Worm (Caenorhabditis elegans) whole organism, L2 larva: ENCODE data around the gene M7.12.

Source experiments
- F13H6.1 ChIP-seq: sonication (generic microtip); optimal IDR thresholded peaks from 2 replicates; lab custom pipeline; 2016; ENCODE audit warnings: missing genetic modification characterization, missing compliant biosample characterization
- R02D3.7 ChIP-seq: fragments of 150-350 bp; optimal IDR thresholded peaks from 2 replicates; lab custom pipeline; 2014; ENCODE audit warnings: missing biosample characterization, missing genetic modification characterization
- Y55F3AM.14 ChIP-seq: fragments of 200-800 bp; sonication (Bioruptor generic); optimal IDR thresholded peaks from 2 replicates; lab custom pipeline; 2018; ENCODE audit warnings: mild to moderate bottlenecking, missing genetic modification characterization, missing compliant biosample characterization
- ZK546.5 ChIP-seq: sonication (generic microtip); optimal IDR thresholded peaks from 2 replicates; lab custom pipeline; 2017; ENCODE audit warnings: missing biosample characterization, missing genetic modification characterization
- alr-1 ChIP-seq: fragments of 150-350 bp; optimal IDR thresholded peaks from 2 replicates; lab custom pipeline; 2014; ENCODE audit warnings: missing biosample characterization, missing genetic modification characterization
- ama-1 ChIP-seq: fragments of 150-350 bp; optimal IDR thresholded peaks from 2 replicates; lab custom pipeline; 2018; ENCODE audit warnings: inconsistent platforms
- blmp-1 ChIP-seq: sonication (generic microtip); optimal IDR thresholded peaks from 2 replicates; lab custom pipeline; 2017; ENCODE audit warnings: missing genetic modification characterization, mild to moderate bottlenecking, missing compliant biosample characterization, antibody characterized with exemption, moderate library complexity; ENCODE audit not compliant: insufficient read depth
- crh-2 ChIP-seq: sonication (generic microtip); optimal IDR thresholded peaks from 2 replicates; lab custom pipeline; 2017; ENCODE audit warnings: missing biosample characterization, missing genetic modification characterization
- dmd-4 ChIP-seq: sonication (generic microtip); optimal IDR thresholded peaks from 2 replicates; lab custom pipeline; 2017; ENCODE audit warnings: missing biosample characterization, missing genetic modification characterization
- elt-1 ChIP-seq: fragments of 150-350 bp; optimal IDR thresholded peaks from 2 replicates; lab custom pipeline; 2014; ENCODE audit warnings: missing biosample characterization, missing genetic modification characterization
- elt-3 ChIP-seq: sonication (generic microtip); optimal IDR thresholded peaks from 2 replicates; lab custom pipeline; 2017; ENCODE audit warnings: missing biosample characterization, missing genetic modification characterization
- fos-1 ChIP-seq: fragments of 150-350 bp; optimal IDR thresholded peaks from 2 replicates; lab custom pipeline; 2014; ENCODE audit warnings: missing biosample characterization, missing genetic modification characterization
- gmeb-1 ChIP-seq: fragments of 150-350 bp; optimal IDR thresholded peaks from 2 replicates; lab custom pipeline; 2014; ENCODE audit warnings: missing biosample characterization, missing genetic modification characterization
- lin-11 ChIP-seq: fragments of 150-350 bp; sonication (generic microtip); optimal IDR thresholded peaks from 2 replicates; lab custom pipeline; 2014; ENCODE audit warnings: missing biosample characterization, missing genetic modification characterization, inconsistent platforms, mixed read lengths
- lin-13 ChIP-seq: fragments of 150-350 bp; optimal IDR thresholded peaks from 2 replicates; lab custom pipeline; 2014; ENCODE audit warnings: missing biosample characterization, missing genetic modification reagents, missing genetic modification characterization
- lin-39 ChIP-seq: fragments of 150-350 bp; optimal IDR thresholded peaks from 2 replicates; lab custom pipeline; 2014; ENCODE audit warnings: missing biosample characterization, missing genetic modification reagents, missing genetic modification characterization
- lsy-2 ChIP-seq, 2 experiments: fragments of 150-350 bp in 1 of 2; sonication (generic microtip) in 1 of 2; optimal IDR thresholded peaks; 2 replicates each; lab custom pipeline; 2014 to 2017; ENCODE audit warnings: missing biosample characterization in 2 of 2, missing genetic modification characterization in 2 of 2
- mab-5 ChIP-seq: fragments of 150-350 bp; optimal IDR thresholded peaks from 2 replicates; lab custom pipeline; 2014; ENCODE audit warnings: missing biosample characterization, missing genetic modification characterization
- mbf-1 ChIP-seq: sonication (generic microtip); optimal IDR thresholded peaks from 2 replicates; lab custom pipeline; 2017; ENCODE audit warnings: missing biosample characterization, missing genetic modification characterization
- nhr-129 ChIP-seq: fragments of 150-350 bp; optimal IDR thresholded peaks from 2 replicates; lab custom pipeline; 2014; ENCODE audit warnings: missing biosample characterization, missing genetic modification characterization
- nhr-21 ChIP-seq: fragments of 150-350 bp; optimal IDR thresholded peaks from 2 replicates; lab custom pipeline; 2014; ENCODE audit warnings: missing biosample characterization, missing genetic modification characterization
- nhr-23 ChIP-seq: fragments of 150-350 bp; optimal IDR thresholded peaks from 2 replicates; lab custom pipeline; 2014; ENCODE audit warnings: missing biosample characterization, missing genetic modification reagents, missing genetic modification characterization
- nhr-237 ChIP-seq: fragments of 150-350 bp; optimal IDR thresholded peaks from 2 replicates; lab custom pipeline; 2014; ENCODE audit warnings: missing biosample characterization, missing genetic modification characterization
- nhr-25 ChIP-seq: fragments of 150-350 bp; sonication (generic microtip); optimal IDR thresholded peaks from 3 replicates; lab custom pipeline; 2014; ENCODE audit warnings: missing biosample characterization, missing genetic modification characterization
- nhr-6 ChIP-seq: fragments of 150-350 bp; optimal IDR thresholded peaks from 2 replicates; lab custom pipeline; 2014; ENCODE audit warnings: missing biosample characterization, missing genetic modification characterization
- peb-1 ChIP-seq: fragments of 150-350 bp; optimal IDR thresholded peaks from 2 replicates; lab custom pipeline; 2014; ENCODE audit warnings: missing biosample characterization, missing genetic modification characterization
- sem-4 ChIP-seq: fragments of 150-350 bp; optimal IDR thresholded peaks from 2 replicates; lab custom pipeline; 2014; ENCODE audit warnings: missing biosample characterization, missing genetic modification reagents, missing genetic modification characterization
- skn-1 ChIP-seq: sonication (generic microtip); optimal IDR thresholded peaks from 2 replicates; lab custom pipeline; 2017; ENCODE audit warnings: missing biosample characterization, missing genetic modification characterization
- sma-3 ChIP-seq: sonication (generic microtip); optimal IDR thresholded peaks from 2 replicates; lab custom pipeline; 2016; ENCODE audit warnings: missing genetic modification reagents, missing genetic modification characterization, missing compliant biosample characterization
- sma-9 ChIP-seq, 2 experiments: fragments of 150-350 bp in 1 of 2; sonication (generic microtip) in 1 of 2; optimal IDR thresholded peaks; 2 replicates each; lab custom pipeline; 2014 to 2016; ENCODE audit warnings: missing genetic modification characterization in 2 of 2, mild to moderate bottlenecking in 1 of 2, missing biosample characterization in 1 of 2, missing compliant biosample characterization in 1 of 2, missing genetic modification reagents in 1 of 2, moderate library complexity in 1 of 2
- snpc-4 ChIP-seq: fragments of 150-350 bp; optimal IDR thresholded peaks from 2 replicates; lab custom pipeline; 2014; ENCODE audit warnings: missing biosample characterization, missing genetic modification characterization
- unc-62 ChIP-seq: fragments of 150-350 bp; optimal IDR thresholded peaks from 2 replicates; lab custom pipeline; 2014; ENCODE audit warnings: missing biosample characterization, missing genetic modification reagents, missing genetic modification characterization
- zag-1 ChIP-seq: fragments of 150-350 bp; optimal IDR thresholded peaks from 2 replicates; lab custom pipeline; 2014; ENCODE audit warnings: missing biosample characterization, missing genetic modification characterization
- ztf-11 ChIP-seq: sonication (generic microtip); optimal IDR thresholded peaks from 2 replicates; lab custom pipeline; 2017; ENCODE audit warnings: missing biosample characterization, missing genetic modification characterization
- ztf-4 ChIP-seq: fragments of 150-350 bp; optimal IDR thresholded peaks from 2 replicates; lab custom pipeline; 2014; ENCODE audit warnings: missing biosample characterization, missing genetic modification characterization

The M7.12 gene

DNA sequence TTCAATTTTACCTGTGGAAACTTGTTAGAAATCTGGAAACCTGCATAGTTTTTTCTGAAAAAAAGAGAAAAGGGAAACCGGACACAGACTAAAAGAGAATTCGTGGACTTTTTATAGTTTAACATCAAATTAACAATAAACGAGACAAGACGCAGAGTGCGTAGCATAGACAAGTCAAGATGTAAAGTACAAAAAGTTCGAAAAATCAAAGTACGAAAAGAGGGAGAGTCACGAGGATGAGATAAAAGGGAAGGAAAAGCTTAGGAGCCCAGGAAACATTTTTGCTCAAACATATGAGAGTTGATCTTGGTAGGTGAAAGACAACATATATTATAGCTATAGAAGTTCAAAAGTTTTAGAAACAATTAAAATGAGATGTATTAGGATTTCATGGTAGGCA, at the start of gene M7.12:
M7.12 (minus strand) TSS at position 188 of the 400 bp plus-strand sequence.
- TF ChIP-seq zag-1 (tag; lab: Kevin White, UChicago) (peak; percentile 10), sma-9 (GFP tag; optimal IDR thresholded peaks at IDR 0.05; lab: Kevin White, UChicago) (peak; percentile 28), sma-9 (tag; optimal IDR thresholded peaks at IDR 0.05; lab: Kevin White, UChicago) (no peak), lsy-2 (tag; optimal IDR thresholded peaks at IDR 0.05; lab: Kevin White, UChicago) (peak in 1 of 2 experiments; percentile 23), R02D3.7 (tag; lab: Kevin White, UChicago) (no peak), mab-5 (no peak), nhr-129 (peak; percentile 17), F13H6.1 (no peak)

DNA sequence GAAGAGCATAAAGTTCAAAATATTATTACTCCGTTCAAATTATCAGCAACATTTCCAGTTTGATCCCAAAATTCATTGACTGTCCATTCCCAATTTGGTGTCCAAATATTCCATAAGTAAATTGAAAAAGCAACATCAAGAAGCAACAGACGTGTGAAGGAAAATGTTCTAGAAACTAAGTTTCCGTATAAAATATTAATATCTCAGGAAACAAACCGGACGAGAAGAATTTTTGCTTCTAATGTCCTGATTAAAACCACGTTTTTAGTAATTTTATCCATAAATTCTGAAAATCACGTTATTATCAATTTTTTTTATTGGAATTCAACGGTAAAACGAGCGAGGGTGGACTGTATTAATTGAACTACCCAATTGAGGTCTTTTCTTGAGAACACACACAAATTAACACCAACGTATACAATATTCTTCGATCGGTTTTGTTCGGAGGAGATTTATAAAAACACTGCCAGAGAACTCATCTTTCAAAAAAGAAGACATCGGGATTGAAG, 49.2 kb upstream of the M7.12 start, which contains the start of gene pigq-1:
pigq-1 (minus strand) TSS at position 286 of the 509 bp plus-strand sequence.
- TF ChIP-seq lin-13 (GFP tag; lab: Kevin White, UChicago) (peak; percentile 45), nhr-21 (tag; lab: Kevin White, UChicago) (peak; percentile 55), ztf-11 (no peak), nhr-6 (tag; lab: Kevin White, UChicago) (no peak), ztf-4 (tag; lab: Kevin White, UChicago) (peak; percentile 23), ama-1 (lab: Kevin White, UChicago) (peak; percentile 14), Y55F3AM.14 (GFP tag; lab: Kevin White, UChicago) (peak; percentile 40), skn-1 (no peak), sma-3 (peak; percentile 46), F13H6.1 (peak; percentile 5), nhr-25 (tag; lab: Kevin White, UChicago) (peak; percentile 46), lsy-2 (tag; optimal IDR thresholded peaks at IDR 0.05; lab: Kevin White, UChicago) (peak in 1 of 2 experiments; percentile 64), sem-4 (tag; lab: Kevin White, UChicago) (peak; percentile 21), crh-2 (tag; lab: Kevin White, UChicago) (peak; percentile 57), ZK546.5 (tag; lab: Kevin White, UChicago) (peak; percentile 20)

DNA sequence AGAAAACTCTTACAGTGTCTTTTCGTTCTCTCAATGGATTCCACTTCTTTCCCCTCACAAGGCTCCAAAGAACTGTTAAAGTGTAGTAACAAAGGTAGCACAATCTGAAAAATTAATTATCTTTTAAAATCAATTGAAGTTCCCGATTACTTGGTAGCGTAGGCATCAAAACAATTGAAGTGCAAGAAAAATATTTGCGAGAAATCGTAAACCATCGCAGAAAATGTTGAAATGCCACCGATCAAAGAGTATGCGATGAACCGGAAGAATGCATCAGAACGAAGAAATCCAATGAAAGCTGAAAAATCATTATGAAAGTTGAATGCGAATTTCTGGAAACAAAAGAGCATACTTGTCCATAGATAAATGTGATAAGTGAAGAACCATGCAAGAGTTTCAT, 48.7 kb upstream of the M7.12 start:
- TF ChIP-seq mbf-1 (tag; lab: Kevin White, UChicago) (no peak), sma-9 (GFP tag; optimal IDR thresholded peaks at IDR 0.05; lab: Kevin White, UChicago) (no peak), sma-9 (tag; optimal IDR thresholded peaks at IDR 0.05; lab: Kevin White, UChicago) (no peak), blmp-1 (tag; lab: Kevin White, UChicago) (no peak), sem-4 (tag; lab: Kevin White, UChicago) (no peak), elt-3 (no peak), alr-1 (no peak), lin-11 (no peak), elt-1 (tag; lab: Kevin White, UChicago) (no peak), ztf-4 (tag; lab: Kevin White, UChicago) (no peak), zag-1 (tag; lab: Kevin White, UChicago) (no peak), nhr-25 (tag; lab: Kevin White, UChicago) (no peak), peb-1 (tag; lab: Kevin White, UChicago) (no peak), nhr-23 (tag; lab: Kevin White, UChicago) (no peak), lsy-2 (tag; optimal IDR thresholded peaks at IDR 0.05; lab: Kevin White, UChicago) (no peak), dmd-4 (tag; lab: Kevin White, UChicago) (no peak), lin-39 (tag; lab: Kevin White, UChicago) (no peak)

DNA sequence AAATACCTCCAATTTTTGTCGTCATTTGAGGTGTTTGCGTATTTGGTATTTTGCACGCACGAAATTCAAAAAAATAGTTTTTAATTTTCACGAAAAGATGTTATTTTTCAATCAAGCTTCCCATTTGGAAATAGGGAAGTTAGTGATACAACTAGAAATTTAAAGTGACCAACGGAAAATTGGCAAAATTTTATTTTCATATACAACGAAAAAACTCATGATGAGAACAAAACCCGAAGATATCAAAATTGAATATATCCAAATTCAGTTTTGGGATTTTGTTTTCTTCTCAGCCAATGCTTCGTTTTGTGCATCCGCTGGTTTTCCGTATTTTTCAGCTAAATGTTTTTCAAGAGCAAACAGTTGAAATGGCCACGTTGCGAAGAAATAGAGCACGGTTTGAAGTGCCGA, 48.2 kb upstream of the M7.12 start:
- TF ChIP-seq crh-2 (tag; lab: Kevin White, UChicago), result no peak
- no peak for TF ChIP-seq snpc-4 (tag; lab: Kevin White, UChicago)

DNA sequence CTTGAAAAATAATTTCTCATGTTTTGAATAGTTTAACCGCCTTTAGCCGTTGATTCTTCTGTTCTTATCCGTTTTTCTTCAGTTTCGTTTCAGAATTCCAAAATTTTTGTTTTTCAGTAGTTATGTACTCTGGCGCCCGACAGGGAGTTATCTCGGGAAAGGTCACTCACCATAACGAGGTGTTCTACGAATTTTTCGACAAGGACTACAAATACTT, 45.4 kb upstream of the M7.12 start, which contains the start of gene F01G4.4:
F01G4.4 (plus strand) TSS at position 118 of the 217 bp plus-strand sequence.
- TF ChIP-seq nhr-21 (tag; lab: Kevin White, UChicago), result no peak
- no peak for TF ChIP-seq lin-39 (tag; lab: Kevin White, UChicago)
- TF ChIP-seq gmeb-1 (tag; lab: Kevin White, UChicago), result no peak
- TF ChIP-seq nhr-6 (tag; lab: Kevin White, UChicago), result no peak
- no peak for TF ChIP-seq mbf-1 (tag; lab: Kevin White, UChicago)
- TF ChIP-seq fos-1, result no peak
- TF ChIP-seq elt-1 (tag; lab: Kevin White, UChicago), result no peak
- no peak for TF ChIP-seq nhr-237 (tag; lab: Kevin White, UChicago)
- no peak for TF ChIP-seq lin-11
- no peak for TF ChIP-seq unc-62 (GFP tag; lab: Kevin White, UChicago)
- no peak for TF ChIP-seq zag-1 (tag; lab: Kevin White, UChicago)
- TF ChIP-seq mab-5, result no peak
